Worm (Caenorhabditis elegans): ENCODE results near the gene ZK1128.1.

DNA sequence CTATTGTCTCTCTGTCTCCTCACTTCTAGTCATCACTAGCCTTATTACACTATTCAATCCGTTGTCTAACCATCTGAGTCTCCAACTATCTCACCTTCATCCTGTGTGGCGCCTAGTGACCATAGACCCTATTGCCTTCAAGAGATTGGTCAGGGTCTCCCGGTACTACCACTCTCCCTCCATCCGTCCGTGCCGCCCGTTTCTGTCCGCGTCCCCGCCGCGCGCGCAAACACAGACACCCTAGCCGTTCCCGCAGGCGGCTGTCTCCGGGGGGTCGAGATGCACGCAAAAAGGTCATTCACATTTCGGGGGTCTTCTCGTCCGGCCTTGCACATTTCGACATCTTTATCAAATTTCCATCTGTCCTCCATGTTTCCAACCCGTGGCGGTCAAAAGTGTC is 20.0 kb downstream of the ZK1128.1 start:
- TF ChIP-seq nhr-23 (tag; optimal IDR thresholded peaks at IDR 0.05) (peak; percentile 55), fos-1 (tag; optimal IDR thresholded peaks at IDR 0.05) (no peak), lin-39 (tag; optimal IDR thresholded peaks at IDR 0.05) (peak; percentile 50), nhr-25 (tag; optimal IDR thresholded peaks at IDR 0.05) (peak; percentile 86), egl-27 (tag; optimal IDR thresholded peaks at IDR 0.05) (no peak), nhr-28 (tag; optimal IDR thresholded peaks at IDR 0.05) (no peak), nhr-77 (tag; optimal IDR thresholded peaks at IDR 0.05) (no peak), snpc-4 (tag; optimal IDR thresholded peaks at IDR 0.05) (no peak), pha-4 (tag; optimal IDR thresholded peaks at IDR 0.05) (no peak), tbx-2 (tag; optimal IDR thresholded peaks at IDR 0.05) (peak; percentile 11), mml-1 (tag; optimal IDR thresholded peaks at IDR 0.05) (no peak), sea-2 (GFP tag; optimal IDR thresholded peaks at IDR 0.05) (no peak), nhr-11 (tag; optimal IDR thresholded peaks at IDR 0.05) (no peak), elt-2 (tag; optimal IDR thresholded peaks at IDR 0.05) (no peak)
